Fruit fly (Drosophila melanogaster) whole organism, embryonic: ENCODE results near the gene CG32801.
A peak's percentile ranks its signal among the peaks of the same experiment; 100 is the strongest.

Source experiments
- Ada2b ChIP-seq: fragments of 200-800 bp; sonication (Bioruptor generic); IDR thresholded peaks from 2 replicates; pipeline ENCODE4 v1.3.6; 2022; ENCODE audit warnings: missing biosample characterization, missing genetic modification characterization
- Aef1 ChIP-seq: fragments of 200-800 bp; sonication (Bioruptor generic); IDR thresholded peaks from 3 replicates; pipeline ENCODE4 v1.3.6; 2022; ENCODE audit warnings: missing biosample characterization, missing genetic modification characterization
- Atf3 ChIP-seq: fragments of 200-800 bp; sonication (Bioruptor generic); optimal IDR thresholded peaks from 3 replicates; lab custom pipeline; 2016; ENCODE audit warnings: missing biosample characterization, missing genetic modification characterization
- Awh ChIP-seq: fragments of 200-800 bp; sonication (Bioruptor generic); IDR thresholded peaks from 2 replicates; pipeline ENCODE4, ENCODE4 v1.3.6; 2022; ENCODE audit warnings: missing biosample characterization, missing genetic modification characterization
- C15 ChIP-seq: fragments of 200-800 bp; sonication (Bioruptor generic); IDR thresholded peaks from 3 replicates; pipeline ENCODE4 v1.3.6; 2022; ENCODE audit warnings: missing biosample characterization, missing genetic modification characterization
- CG10267 ChIP-seq: fragments of 200-800 bp; sonication (Bioruptor generic); optimal IDR thresholded peaks from 2 replicates; lab custom pipeline; 2018; ENCODE audit warnings: missing biosample characterization, mild to moderate bottlenecking, missing genetic modification characterization, moderate library complexity
- CG10979 ChIP-seq: fragments of 200-800 bp; sonication (Bioruptor generic); optimal IDR thresholded peaks from 2 replicates; lab custom pipeline; 2018; ENCODE audit warnings: missing biosample characterization, mild to moderate bottlenecking, missing genetic modification characterization, moderate library complexity
- CG14441 ChIP-seq: fragments of 200-800 bp; sonication (Bioruptor generic); IDR thresholded peaks from 2 replicates; pipeline ENCODE4 v1.3.6; 2022; ENCODE audit warnings: missing biosample characterization, missing genetic modification characterization
- CG14667 ChIP-seq: fragments of 200-800 bp; sonication (Bioruptor generic); IDR thresholded peaks from 2 replicates; pipeline ENCODE4 v1.3.6; 2022; ENCODE audit warnings: missing biosample characterization, missing genetic modification characterization
- CG15601 ChIP-seq: fragments of 200-800 bp; sonication (Bioruptor generic); optimal IDR thresholded peaks from 3 replicates; lab custom pipeline; 2019; ENCODE audit warnings: missing biosample characterization, mild to moderate bottlenecking, missing genetic modification characterization, moderate library complexity
- CG1602 ChIP-seq: fragments of 200-800 bp; sonication (Bioruptor generic); optimal IDR thresholded peaks from 3 replicates; lab custom pipeline; 2016; ENCODE audit warnings: missing biosample characterization, missing genetic modification characterization
- CG18599 ChIP-seq: fragments of 200-800 bp; sonication (Bioruptor generic); optimal IDR thresholded peaks from 3 replicates; lab custom pipeline; 2017; ENCODE audit warnings: missing biosample characterization, missing genetic modification characterization, mild to moderate bottlenecking, moderate library complexity, missing genetic modification reagents
- CG2202 ChIP-seq: fragments of 200-800 bp; sonication (Bioruptor generic); optimal IDR thresholded peaks from 2 replicates; lab custom pipeline; 2018; ENCODE audit warnings: missing biosample characterization, mild to moderate bottlenecking, missing genetic modification characterization
- CG3065 ChIP-seq: fragments of 200-800 bp; sonication (Bioruptor generic); optimal IDR thresholded peaks from 2 replicates; lab custom pipeline; 2016; ENCODE audit warnings: missing biosample characterization, missing genetic modification characterization
- CG3281 ChIP-seq: fragments of 200-800 bp; sonication (Bioruptor generic); optimal IDR thresholded peaks from 3 replicates; lab custom pipeline; 2017; ENCODE audit warnings: missing biosample characterization, mild to moderate bottlenecking, missing genetic modification characterization
- CG34376 ChIP-seq: fragments of 200-800 bp; sonication (Bioruptor generic); optimal IDR thresholded peaks from 2 replicates; lab custom pipeline; 2018; ENCODE audit warnings: missing biosample characterization, mild to moderate bottlenecking, missing genetic modification characterization
- CG34422 ChIP-seq: fragments of 200-800 bp; sonication (Bioruptor generic); IDR thresholded peaks from 3 replicates; pipeline ENCODE4 v1.3.6; 2022; ENCODE audit warnings: missing biosample characterization, missing genetic modification characterization
- CG4424 ChIP-seq: fragments of 200-800 bp; sonication (Bioruptor generic); optimal IDR thresholded peaks from 3 replicates; lab custom pipeline; 2016; ENCODE audit warnings: missing biosample characterization, missing genetic modification characterization
- CG4854 ChIP-seq: fragments of 200-800 bp; sonication (Bioruptor generic); optimal IDR thresholded peaks from 2 replicates; lab custom pipeline; 2016; ENCODE audit warnings: missing biosample characterization, missing genetic modification characterization, inconsistent platforms
- CG6254 ChIP-seq: fragments of 200-800 bp; sonication (Bioruptor generic); optimal IDR thresholded peaks from 3 replicates; lab custom pipeline; 2017; ENCODE audit warnings: mild to moderate bottlenecking, missing biosample characterization, missing genetic modification reagents, missing genetic modification characterization
- CG6689 ChIP-seq: fragments of 200-800 bp; sonication (Bioruptor generic); IDR thresholded peaks from 2 replicates; pipeline ENCODE4 v1.3.6; 2022; ENCODE audit warnings: missing biosample characterization, missing genetic modification characterization
- Doc2 ChIP-seq: fragments of 200-800 bp; sonication (Bioruptor generic); IDR thresholded peaks from 2 replicates; pipeline ENCODE4 v1.3.6; 2022; ENCODE audit warnings: missing biosample characterization, missing genetic modification characterization
- H2.0 ChIP-seq: fragments of 200-800 bp; sonication (Bioruptor generic); IDR thresholded peaks from 2 replicates; pipeline ENCODE4 v1.3.6; 2022; ENCODE audit warnings: missing biosample characterization, missing genetic modification characterization
- HLH54F ChIP-seq: fragments of 200-800 bp; sonication (Bioruptor generic); optimal IDR thresholded peaks from 3 replicates; lab custom pipeline; 2016; ENCODE audit warnings: missing biosample characterization, missing genetic modification characterization
- Hand ChIP-seq: fragments of 200-800 bp; sonication (Bioruptor generic); optimal IDR thresholded peaks from 2 replicates; lab custom pipeline; 2017; ENCODE audit warnings: mild to moderate bottlenecking, missing biosample characterization, missing genetic modification reagents, missing genetic modification characterization
- Med ChIP-seq: fragments of 200-800 bp; sonication (Bioruptor generic); peaks from one replicate; lab custom pipeline; 2016; ENCODE audit warnings: missing biosample characterization, missing genetic modification characterization, mild to moderate bottlenecking, inconsistent platforms, moderate library complexity
- Mes4 ChIP-seq: fragments of 200-800 bp; sonication (Bioruptor generic); optimal IDR thresholded peaks from 2 replicates; lab custom pipeline; 2016; ENCODE audit warnings: missing biosample characterization, missing genetic modification characterization
- Nf-YB ChIP-seq: fragments of 200-800 bp; sonication (Bioruptor generic); optimal IDR thresholded peaks from 3 replicates; lab custom pipeline; 2019; ENCODE audit warnings: missing biosample characterization, mild to moderate bottlenecking, missing genetic modification characterization, moderate library complexity
- Sox102F ChIP-seq: fragments of 200-800 bp; sonication (Bioruptor generic); optimal IDR thresholded peaks from 2 replicates; lab custom pipeline; 2018; ENCODE audit warnings: missing biosample characterization, mild to moderate bottlenecking, missing genetic modification characterization, moderate library complexity
- TFAM ChIP-seq: fragments of 200-800 bp; sonication (Bioruptor generic); optimal IDR thresholded peaks from 2 replicates; lab custom pipeline; 2017; ENCODE audit warnings: missing biosample characterization, missing genetic modification characterization, inconsistent platforms
- br ChIP-seq: fragments of >200 bp; optimal IDR thresholded peaks from 2 replicates; lab custom pipeline; 2017
- cad ChIP-seq: fragments of >200 bp; optimal IDR thresholded peaks from 2 replicates; lab custom pipeline; 2017; ENCODE audit warnings: missing biosample characterization, missing genetic modification characterization
- chm ChIP-seq: fragments of 200-800 bp; sonication (Bioruptor generic); IDR thresholded peaks from 2 replicates; pipeline ENCODE4 v1.3.6; 2022; ENCODE audit warnings: missing biosample characterization, missing genetic modification characterization
- da ChIP-seq: fragments of 200-800 bp; sonication (Bioruptor generic); optimal IDR thresholded peaks from 2 replicates; lab custom pipeline; 2016; ENCODE audit warnings: missing biosample characterization, missing genetic modification characterization
- dysf ChIP-seq: fragments of 200-800 bp; sonication (Bioruptor generic); IDR thresholded peaks from 3 replicates; pipeline ENCODE4 v1.3.6; 2022; ENCODE audit warnings: missing biosample characterization, missing genetic modification characterization
- gem ChIP-seq: fragments of 200-800 bp; sonication (Bioruptor generic); optimal IDR thresholded peaks from 2 replicates; lab custom pipeline; 2019; ENCODE audit warnings: missing biosample characterization, mild to moderate bottlenecking, missing genetic modification characterization, moderate library complexity
- gsb ChIP-seq: fragments of 200-800 bp; sonication (Bioruptor generic); IDR thresholded peaks from 2 replicates; pipeline ENCODE4 v1.3.6; 2022; ENCODE audit warnings: missing biosample characterization, missing genetic modification characterization
- kay ChIP-seq: fragments of 200-800 bp; sonication (Bioruptor generic); optimal IDR thresholded peaks from 2 replicates; lab custom pipeline; 2016; ENCODE audit warnings: missing biosample characterization, missing genetic modification characterization
- lbe ChIP-seq: fragments of 200-800 bp; sonication (Bioruptor generic); optimal IDR thresholded peaks from 2 replicates; lab custom pipeline; 2016; ENCODE audit warnings: missing biosample characterization, mild to moderate bottlenecking, missing genetic modification characterization
- maf-S ChIP-seq: fragments of 200-800 bp; sonication (Bioruptor generic); optimal IDR thresholded peaks from 2 replicates; lab custom pipeline; 2016; ENCODE audit warnings: missing biosample characterization, missing genetic modification characterization
- nerfin-1 ChIP-seq: fragments of 200-800 bp; sonication (Bioruptor generic); optimal IDR thresholded peaks from 3 replicates; lab custom pipeline; 2019; ENCODE audit warnings: missing biosample characterization, mild to moderate bottlenecking, missing genetic modification characterization, moderate library complexity
- otp ChIP-seq: fragments of 200-800 bp; sonication (Bioruptor generic); IDR thresholded peaks from 3 replicates; pipeline ENCODE4, ENCODE4 v1.3.6; 2022; ENCODE audit warnings: missing biosample characterization, missing genetic modification characterization
- pfk ChIP-seq: fragments of 200-800 bp; sonication (Bioruptor generic); optimal IDR thresholded peaks from 2 replicates; lab custom pipeline; 2018; ENCODE audit warnings: missing biosample characterization, mild to moderate bottlenecking, missing genetic modification characterization, moderate library complexity
- pita ChIP-seq: fragments of 200-800 bp; sonication (Bioruptor generic); optimal IDR thresholded peaks from 2 replicates; lab custom pipeline; 2017; ENCODE audit warnings: missing biosample characterization, mild to moderate bottlenecking, missing genetic modification characterization
- pros ChIP-seq: fragments of 200-800 bp; sonication (Bioruptor generic); optimal IDR thresholded peaks from 3 replicates; lab custom pipeline; 2019; ENCODE audit warnings: missing biosample characterization, mild to moderate bottlenecking, missing genetic modification characterization, moderate library complexity
- row ChIP-seq: fragments of 200-800 bp; sonication (Bioruptor generic); IDR thresholded peaks from 3 replicates; pipeline ENCODE4 v1.3.6; 2022; ENCODE audit warnings: missing biosample characterization, missing genetic modification characterization
- slou ChIP-seq: fragments of 200-800 bp; sonication (Bioruptor generic); optimal IDR thresholded peaks from 3 replicates; lab custom pipeline; 2016; ENCODE audit warnings: missing biosample characterization, missing genetic modification characterization
- stc ChIP-seq: fragments of 200-800 bp; sonication (Bioruptor generic); IDR thresholded peaks from 2 replicates; pipeline ENCODE4 v1.3.6; 2022; ENCODE audit warnings: missing biosample characterization, missing genetic modification characterization
- vvl ChIP-seq: fragments of 200-800 bp; sonication (Bioruptor generic); IDR thresholded peaks from 2 replicates; pipeline ENCODE4 v1.3.6; 2022; ENCODE audit warnings: missing biosample characterization, missing genetic modification characterization
- zfh2 ChIP-seq: fragments of 200-800 bp; sonication (Bioruptor generic); optimal IDR thresholded peaks from 2 replicates; lab custom pipeline; 2016; ENCODE audit warnings: missing biosample characterization, missing genetic modification characterization

Gene CG32801

DNA sequence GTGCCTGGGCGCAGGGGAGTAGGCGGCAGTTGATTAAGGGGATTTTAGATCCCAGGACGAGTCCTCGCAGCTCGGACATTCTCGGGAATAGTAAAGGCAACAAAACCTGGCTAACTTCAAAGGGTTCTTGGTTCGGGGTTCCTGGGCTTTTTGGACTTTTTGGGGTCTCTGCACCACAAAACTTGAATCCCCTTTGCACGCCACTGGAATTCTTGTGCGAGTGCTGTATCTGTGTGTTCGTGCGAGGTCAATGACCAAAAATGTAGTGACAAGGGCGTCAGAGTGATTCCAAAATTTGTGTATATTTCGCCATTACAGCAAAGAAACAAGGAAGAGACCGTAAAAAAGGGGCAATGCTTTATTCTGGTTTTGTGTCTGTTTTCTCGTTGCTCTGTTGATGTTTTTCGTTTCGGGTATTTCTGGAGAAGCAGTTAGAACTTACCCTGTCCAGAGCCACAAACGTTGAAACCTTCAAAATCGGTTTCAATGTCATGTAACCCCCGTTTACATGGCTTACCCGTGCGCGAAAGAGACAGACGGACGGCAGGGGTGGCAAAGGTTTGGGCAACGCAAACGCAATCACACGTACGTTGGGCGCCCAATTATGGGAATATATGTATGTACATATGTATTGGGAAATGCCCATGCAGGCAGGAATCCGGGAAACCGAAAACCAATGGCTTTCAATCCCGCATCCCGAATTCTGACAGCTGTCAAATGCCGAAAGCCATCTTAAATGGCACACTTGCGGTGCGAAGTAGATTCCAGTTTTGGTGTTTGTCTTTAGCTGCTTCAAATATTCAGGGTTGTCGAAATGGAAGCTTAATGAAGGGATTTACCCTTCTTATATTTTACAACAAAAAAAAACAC is 41.5 kb upstream of the CG32801 start (continued):
- TF ChIP-seq HLH54F (GFP tag; lab: Kevin White, UChicago) (peak; percentile 39), da (no peak), CG6254 (peak; percentile 41), chm (GFP tag; lab: Robert Waterston, UW) (peak; percentile 51; the same call in 1 of the 2 replicates), CG10267 (tag; lab: Kevin White, UChicago) (no peak), CG34422 (GFP tag; lab: Robert Waterston, UW) (peak; percentile 40; the same call in 2 of the 3 replicates), slou (GFP tag; lab: Kevin White, UChicago) (no peak), Doc2 (GFP tag; lab: Robert Waterston, UW) (no peak), Ada2b (GFP tag; lab: Robert Waterston, UW) (peak; percentile 45; the same call in 1 of the 2 replicates), pfk (GFP tag; lab: Kevin White, UChicago) (no peak), pros (peak; percentile 86), TFAM (GFP tag; lab: Kevin White, UChicago) (no peak), Aef1 (GFP tag; lab: Robert Waterston, UW) (no peak; the same call in 2 of the 3 replicates), CG1602 (peak; percentile 27), H2.0 (GFP tag; lab: Robert Waterston, UW) (0 out of 2 replicates have a peak, but pooled peaks have one; percentile 32), Awh (peak; percentile 57; the same call in 1 of the 2 replicates), CG6689 (GFP tag; lab: Robert Waterston, UW) (peak; percentile 52), Atf3 (GFP tag; lab: Kevin White, UChicago) (peak; percentile 38), C15 (no peak), CG14667 (GFP tag; lab: Robert Waterston, UW) (peak; percentile 49), Sox102F (GFP tag; lab: Kevin White, UChicago) (peak; percentile 63), lbe (no peak), Nf-YB (GFP tag; lab: Kevin White, UChicago) (no peak), CG10979 (tag; lab: Kevin White, UChicago) (peak; percentile 50), pita (no peak), gsb (GFP tag; lab: Robert Waterston, UW) (peak; percentile 22; the same call in 1 of the 2 replicates), row (GFP tag; lab: Robert Waterston, UW) (peak; percentile 64), Med (GFP tag; lab: Kevin White, UChicago) (peak; percentile 95), vvl (peak; percentile 44; the same call in 1 of the 2 replicates), CG3281 (GFP tag; lab: Kevin White, UChicago) (peak; percentile 35), maf-S (GFP tag; lab: Kevin White, UChicago) (peak; percentile 41), zfh2 (peak; percentile 58), CG3065 (no peak), CG14441 (GFP tag; lab: Robert Waterston, UW) (peak; percentile 56), Hand (no peak), CG2202 (tag; lab: Kevin White, UChicago) (peak; percentile 45), stc (GFP tag; lab: Robert Waterston, UW) (no peak), kay (GFP tag; lab: Kevin White, UChicago) (no peak), CG15601 (tag; lab: Kevin White, UChicago) (peak; percentile 14), otp (GFP tag; lab: Robert Waterston, UW) (peak; percentile 56; the same call in 1 of the 3 replicates), CG4424 (peak; percentile 11), gem (tag; lab: Kevin White, UChicago) (peak; percentile 72), Mes4 (GFP tag; lab: Kevin White, UChicago) (peak; percentile 8), cad (no peak), br (lab: Kevin White, UChicago) (no peak), CG4854 (no peak), dysf (peak; percentile 57), nerfin-1 (tag; lab: Kevin White, UChicago) (peak; percentile 98), CG18599 (GFP tag; lab: Kevin White, UChicago) (peak; percentile 77), CG34376 (GFP tag; lab: Kevin White, UChicago) (no peak)
